Worm (Caenorhabditis elegans) whole organism, L1 larva: ENCODE data around the gene lbp-4.

Experiments used
- alr-1 ChIP-seq: fragments of 200-800 bp; sonication (Bioruptor generic); optimal IDR thresholded peaks from 2 replicates; lab custom pipeline; 2018; ENCODE audit warnings: borderline replicate concordance, mild to moderate bottlenecking, missing genetic modification characterization, missing compliant biosample characterization
- ceh-88 ChIP-seq: fragments of 200-800 bp; sonication (Bioruptor generic); IDR thresholded peaks from 2 replicates; pipeline ENCODE4 v1.3.6; 2022; ENCODE audit warnings: missing genetic modification characterization, missing compliant biosample characterization
- dpl-1 ChIP-seq, 3 experiments: fragments of 150-350 bp in 2 of 3; sonication (generic microtip) in 1 of 3; optimal IDR thresholded peaks; 2 replicates each; lab custom pipeline; 2014 to 2017; ENCODE audit warnings: missing biosample characterization in 3 of 3, missing genetic modification characterization in 3 of 3, missing genetic modification reagents in 3 of 3
- fkh-10 ChIP-seq: sonication (generic microtip); optimal IDR thresholded peaks from 2 replicates; lab custom pipeline; 2017; ENCODE audit warnings: missing biosample characterization, missing genetic modification reagents, missing genetic modification characterization
- lin-35 ChIP-seq, 2 experiments: fragments of 150-350 bp; optimal IDR thresholded peaks; 2 replicates each; lab custom pipeline; 2014; ENCODE audit warnings: missing biosample characterization in 2 of 2, missing genetic modification characterization in 2 of 2, missing genetic modification reagents in 2 of 2
- nhr-237 ChIP-seq: fragments of 150-350 bp; optimal IDR thresholded peaks from 2 replicates; lab custom pipeline; 2014; ENCODE audit warnings: missing biosample characterization, missing genetic modification characterization
- nhr-90 ChIP-seq: sonication (generic microtip); optimal IDR thresholded peaks from 2 replicates; lab custom pipeline; 2016; ENCODE audit warnings: mild to moderate bottlenecking, missing genetic modification characterization, missing compliant biosample characterization; ENCODE audit not compliant: poor library complexity
- tlp-1 ChIP-seq: fragments of 150-350 bp; optimal IDR thresholded peaks from 2 replicates; lab custom pipeline; 2014; ENCODE audit warnings: missing biosample characterization, missing genetic modification characterization
- unc-62 ChIP-seq: fragments of 150-350 bp; optimal IDR thresholded peaks from 2 replicates; lab custom pipeline; 2014; ENCODE audit warnings: missing biosample characterization, missing genetic modification reagents, missing genetic modification characterization

DNA sequence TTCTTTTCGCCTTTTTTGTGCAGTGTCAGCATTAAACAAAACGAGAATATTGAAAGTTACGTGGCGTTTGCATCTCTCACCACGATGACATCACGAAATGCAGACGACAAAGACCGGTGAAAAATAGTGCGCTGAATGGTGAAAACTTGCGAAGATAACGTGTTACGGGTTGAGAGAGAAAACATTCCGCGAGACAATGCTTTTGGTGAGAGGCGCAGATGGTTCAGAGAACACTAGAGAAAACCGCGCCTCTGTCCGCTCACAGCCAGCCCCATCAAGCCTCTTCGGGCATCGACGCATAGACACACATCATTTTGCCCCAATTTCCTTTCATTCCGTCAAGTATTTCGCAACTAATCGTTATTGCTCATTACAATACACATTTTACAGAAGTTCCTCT, 34.2 kb downstream of the lbp-4 start, which contains the start of the genes C37C3.9 and C37C3.18:
- TF ChIP-seq dpl-1 (GFP tag; optimal IDR thresholded peaks at IDR 0.05; lab: Kevin White, UChicago) (peak; percentile 52 to 60 (median 52)), alr-1 (no peak), nhr-90 (tag; lab: Kevin White, UChicago) (peak; percentile 48), nhr-237 (peak; percentile 61), fkh-10 (GFP tag; lab: Kevin White, UChicago) (no peak), lin-35 (GFP tag; optimal IDR thresholded peaks at IDR 0.05; lab: Kevin White, UChicago) (peak; percentile 74 to 82), unc-62 (no peak), ceh-88 (GFP tag; lab: Robert Waterston, UW) (peak; percentile 29; the same call in 1 of the 2 replicates), tlp-1 (no peak)
